Fruit fly (Drosophila melanogaster) Kc167 (cell line): ENCODE results near the gene LysE.

ENCODE experiments used
- Myc ChIP-seq: fragments of >200 bp; optimal IDR thresholded peaks from 2 replicates; lab custom pipeline; 2017; ENCODE audit warnings: missing external identifiers
- Sin3A ChIP-seq: fragments of >200 bp; optimal IDR thresholded peaks from 2 replicates; lab custom pipeline; 2018; ENCODE audit warnings: missing external identifiers
- h ChIP-seq: fragments of >200 bp; optimal IDR thresholded peaks from 3 replicates; lab custom pipeline; 2018; ENCODE audit warnings: missing external identifiers
- insv ChIP-seq: fragments of >200 bp; optimal IDR thresholded peaks from 3 replicates; lab custom pipeline; 2018; ENCODE audit warnings: missing external identifiers
- psq ChIP-seq: fragments of >200 bp; optimal IDR thresholded peaks from 2 replicates; lab custom pipeline; 2017; ENCODE audit warnings: missing external identifiers
- ttk ChIP-seq: sonication (Bioruptor generic); optimal IDR thresholded peaks from 2 replicates; lab custom pipeline; 2017; ENCODE audit warnings: missing external identifiers

DNA sequence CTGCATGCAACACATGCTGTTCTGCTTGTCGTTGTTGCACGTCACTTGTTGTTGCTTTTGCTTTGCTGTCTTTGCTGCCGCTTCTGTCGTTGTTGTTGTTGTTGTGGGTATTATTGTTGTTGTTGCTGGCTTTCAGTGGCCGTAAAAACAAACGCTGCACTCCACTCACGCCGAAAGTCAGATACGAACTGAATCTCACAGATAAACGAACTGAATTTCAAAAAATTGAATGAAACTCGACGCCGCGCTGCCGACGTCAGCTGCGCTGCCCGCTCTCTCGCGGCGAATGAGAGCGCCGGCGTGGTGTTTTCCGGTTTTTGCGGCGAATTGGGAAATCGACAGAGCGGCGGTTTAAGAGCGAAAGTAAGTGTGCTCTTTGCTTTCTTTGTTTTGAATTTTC, 35.5 kb upstream of the LysE start, which contains the start of gene bab2:
- no peak for TF ChIP-seq psq (lab: Kevin White, UChicago)
- no peak for TF ChIP-seq ttk (lab: Kevin White, UChicago)
- no peak for TF ChIP-seq h (lab: Kevin White, UChicago)
- no peak for TF ChIP-seq Sin3A
- no peak for TF ChIP-seq insv (lab: Kevin White, UChicago)
- no peak for TF ChIP-seq Myc (lab: Kevin White, UChicago)
